Worm (Caenorhabditis elegans) whole organism, young adult: ENCODE measurements around the gene E02H4.8.

ENCODE experiments used
- C17E4.6 ChIP-seq: fragments of 200-800 bp; sonication (Bioruptor generic); IDR thresholded peaks from 2 replicates; pipeline ENCODE4 v1.3.6; 2022; ENCODE audit warnings: missing genetic modification reagents, missing genetic modification characterization, missing compliant biosample characterization
- D2030.7 ChIP-seq: fragments of 200-800 bp; sonication (Bioruptor generic); IDR thresholded peaks from 2 replicates; pipeline ENCODE4 v1.3.6; 2022; ENCODE audit warnings: missing genetic modification reagents, missing genetic modification characterization, missing compliant biosample characterization
- F10E7.11 ChIP-seq: sonication (generic microtip); optimal IDR thresholded peaks from 2 replicates; lab custom pipeline; 2017; ENCODE audit warnings: mild to moderate bottlenecking, missing genetic modification characterization, moderate library complexity, missing compliant biosample characterization
- F37B4.10 ChIP-seq: fragments of 200-800 bp; sonication (Bioruptor generic); IDR thresholded peaks from 2 replicates; pipeline ENCODE4 v1.3.6; 2022; ENCODE audit warnings: missing genetic modification characterization, missing compliant biosample characterization
- F57C9.4 ChIP-seq: sonication (generic microtip); optimal IDR thresholded peaks from 2 replicates; lab custom pipeline; 2017; ENCODE audit warnings: mild to moderate bottlenecking, missing genetic modification characterization, missing compliant biosample characterization
- Y56A3A.18 ChIP-seq: fragments of 200-800 bp; sonication (Bioruptor generic); IDR thresholded peaks from 2 replicates; pipeline ENCODE4 v1.3.6; 2022; ENCODE audit warnings: missing genetic modification reagents, missing genetic modification characterization, missing compliant biosample characterization
- ama-1 ChIP-seq, 3 experiments: fragments of 150-350 bp in 1 of 3; sonication (generic microtip) in 2 of 3; optimal IDR thresholded peaks; 2 replicates each; lab custom pipeline; 2014 to 2018; ENCODE audit warnings: missing biosample characterization in 2 of 3, missing genetic modification characterization in 2 of 3, missing genetic modification reagents in 2 of 3
- cebp-1 ChIP-seq, 2 experiments: fragments of 200-800 bp in 1 of 2; sonication (Bioruptor generic) in 1 of 2; sonication (generic microtip) in 1 of 2; IDR thresholded peaks in 1 of 2; optimal IDR thresholded peaks in 1 of 2; 2 replicates each; pipeline versions ENCODE4 v1.3.6 to Lab custom; 2017 to 2022; ENCODE audit warnings: missing compliant biosample characterization in 2 of 2, missing genetic modification characterization in 2 of 2, mild to moderate bottlenecking in 1 of 2, missing genetic modification reagents in 1 of 2, moderate library complexity in 1 of 2
- cebp-2 ChIP-seq: fragments of 200-800 bp; sonication (Bioruptor generic); IDR thresholded peaks from 2 replicates; pipeline ENCODE4 v1.3.6; 2022; ENCODE audit warnings: missing genetic modification characterization, missing compliant biosample characterization
- ceh-58 ChIP-seq: fragments of 200-800 bp; sonication (Bioruptor generic); IDR thresholded peaks from 2 replicates; pipeline ENCODE4 v1.3.6; 2022; ENCODE audit warnings: missing genetic modification characterization, missing compliant biosample characterization
- ceh-91 ChIP-seq: fragments of 200-800 bp; sonication (Bioruptor generic); IDR thresholded peaks from 2 replicates; pipeline ENCODE4 v1.3.6; 2022; ENCODE audit warnings: missing genetic modification reagents, missing genetic modification characterization, missing compliant biosample characterization
- chd-7 ChIP-seq: sonication (generic microtip); optimal IDR thresholded peaks from 2 replicates; lab custom pipeline; 2016; ENCODE audit warnings: mild to moderate bottlenecking, missing genetic modification characterization, moderate library complexity, missing compliant biosample characterization
- dpl-1 ChIP-seq: fragments of 150-350 bp; optimal IDR thresholded peaks from 2 replicates; lab custom pipeline; 2014; ENCODE audit warnings: missing biosample characterization, missing genetic modification reagents, missing genetic modification characterization
- efl-1 ChIP-seq: fragments of 150-350 bp; optimal IDR thresholded peaks from 2 replicates; lab custom pipeline; 2014; ENCODE audit warnings: missing biosample characterization, missing genetic modification reagents, missing genetic modification characterization
- egl-44 ChIP-seq: fragments of 200-800 bp; sonication (Bioruptor generic); IDR thresholded peaks from 2 replicates; pipeline ENCODE4 v1.3.6; 2022; ENCODE audit warnings: missing genetic modification reagents, missing genetic modification characterization, missing compliant biosample characterization
- hsf-1 ChIP-seq: fragments of 200-800 bp; sonication (Bioruptor generic); IDR thresholded peaks from 2 replicates; pipeline ENCODE4 v1.3.6; 2022; ENCODE audit warnings: missing genetic modification reagents, missing genetic modification characterization, missing compliant biosample characterization
- lag-1 ChIP-seq: fragments of 200-800 bp; sonication (Bioruptor generic); IDR thresholded peaks from 2 replicates; pipeline ENCODE4 v1.3.6; 2022; ENCODE audit warnings: missing genetic modification reagents, missing genetic modification characterization, missing compliant biosample characterization
- lin-26 ChIP-seq: fragments of 200-800 bp; sonication (Bioruptor generic); IDR thresholded peaks from 2 replicates; pipeline ENCODE4 v1.3.6; 2022; ENCODE audit warnings: missing genetic modification reagents, missing genetic modification characterization, missing compliant biosample characterization
- lir-1 ChIP-seq: fragments of 200-800 bp; sonication (Bioruptor generic); conservative IDR thresholded peaks from 2 replicates; pipeline ENCODE4 v1.3.6; 2022; ENCODE audit warnings: missing genetic modification reagents, missing genetic modification characterization, missing compliant biosample characterization
- madf-6 ChIP-seq: fragments of 200-800 bp; sonication (Bioruptor generic); IDR thresholded peaks from 2 replicates; pipeline ENCODE4 v1.3.6; 2022; ENCODE audit warnings: missing genetic modification reagents, missing genetic modification characterization, missing compliant biosample characterization
- madf-8 ChIP-seq: fragments of 200-800 bp; sonication (Bioruptor generic); conservative IDR thresholded peaks from 2 replicates; pipeline ENCODE4 v1.3.6; 2022; ENCODE audit warnings: missing genetic modification reagents, missing genetic modification characterization, missing compliant biosample characterization
- mcd-1 ChIP-seq: fragments of 200-800 bp; sonication (Bioruptor generic); IDR thresholded peaks from 2 replicates; pipeline ENCODE4 v1.3.6; 2022; ENCODE audit warnings: missing genetic modification reagents, missing genetic modification characterization, missing compliant biosample characterization
- nhr-80 ChIP-seq: sonication (generic microtip); optimal IDR thresholded peaks from 2 replicates; lab custom pipeline; 2016; ENCODE audit warnings: missing genetic modification characterization, missing compliant biosample characterization
- pbrm-1 ChIP-seq: fragments of 200-800 bp; sonication (Bioruptor generic); IDR thresholded peaks from 2 replicates; pipeline ENCODE4 v1.3.6; 2022; ENCODE audit warnings: missing genetic modification reagents, missing genetic modification characterization, missing compliant biosample characterization
- tbp1 ChIP-seq: fragments of 200-800 bp; sonication (Bioruptor generic); optimal IDR thresholded peaks from 2 replicates; lab custom pipeline; 2018; ENCODE audit warnings: mild to moderate bottlenecking, missing genetic modification characterization, missing compliant biosample characterization
- xnd-1 ChIP-seq: sonication (generic microtip); optimal IDR thresholded peaks from 2 replicates; lab custom pipeline; 2016; ENCODE audit warnings: missing genotype, missing genetic modification reagents, missing genetic modification characterization, missing compliant biosample characterization
- ztf-28 ChIP-seq: fragments of 200-800 bp; sonication (Bioruptor generic); IDR thresholded peaks from 2 replicates; pipeline ENCODE4 v1.3.6; 2022; ENCODE audit warnings: missing genetic modification reagents, missing genetic modification characterization, missing compliant biosample characterization
- ztf-6 ChIP-seq: fragments of 200-800 bp; sonication (Bioruptor generic); IDR thresholded peaks from 2 replicates; pipeline ENCODE4 v1.3.6; 2022; ENCODE audit warnings: missing genetic modification reagents, missing genetic modification characterization, missing compliant biosample characterization

Gene E02H4.8

ce11 chrX:14252042-14252441, 11.3 kb downstream of the E02H4.8 start, which contains the start of gene E02H4.6:
Gene E02H4.6, minus strand, starts transcription at chrX:14252142.
- TF ChIP-seq hsf-1 (GFP tag; lab: Robert Waterston, UW), result no peak
- no peak for TF ChIP-seq tbp1
- no peak for TF ChIP-seq ama-1 (optimal IDR thresholded peaks at IDR 0.05; lab: Kevin White, UChicago)
- no peak for TF ChIP-seq ama-1 (GFP tag; optimal IDR thresholded peaks at IDR 0.05; lab: Kevin White, UChicago)
- TF ChIP-seq ceh-91 (GFP tag; lab: Robert Waterston, UW), result no peak
- TF ChIP-seq cebp-1 (GFP tag; IDR thresholded peaks at IDR 0.05; lab: Robert Waterston, UW), result no peak
- no peak for TF ChIP-seq cebp-1 (tag; optimal IDR thresholded peaks at IDR 0.05; lab: Kevin White, UChicago)
- TF ChIP-seq ceh-58 (GFP tag; lab: Robert Waterston, UW), result no peak
- no peak for TF ChIP-seq F57C9.4 (tag; lab: Kevin White, UChicago)
- TF ChIP-seq cebp-2, result no peak
- no peak for TF ChIP-seq nhr-80
- TF ChIP-seq Y56A3A.18 (GFP tag; lab: Robert Waterston, UW), result no peak
- TF ChIP-seq ztf-6, result no peak
- no peak for TF ChIP-seq C17E4.6
- no peak for TF ChIP-seq madf-8 (GFP tag; lab: Robert Waterston, UW)
- no peak for TF ChIP-seq mcd-1
- no peak for TF ChIP-seq madf-6 (GFP tag; lab: Robert Waterston, UW)

ce11 chrX:14247436-14248103, 15.8 kb downstream of the E02H4.8 start, which contains the start of gene K04C1.5:
Gene K04C1.5, plus strand, starts transcription at chrX:14248053.
- TF ChIP-seq madf-6 (GFP tag; lab: Robert Waterston, UW), result peak; percentile 77
- TF ChIP-seq F10E7.11, result no peak
- no peak for TF ChIP-seq tbp1
- TF ChIP-seq F37B4.10, result no peak
- no peak for TF ChIP-seq lag-1 (GFP tag; lab: Robert Waterston, UW)
- TF ChIP-seq pbrm-1, result no peak
- TF ChIP-seq dpl-1, result peak; percentile 48
- TF ChIP-seq madf-8 (GFP tag; lab: Robert Waterston, UW), result peak; percentile 56; the same call in 1 of the 2 replicates
- TF ChIP-seq D2030.7, result peak; percentile 28; the same call in 1 of the 2 replicates
- TF ChIP-seq efl-1 (GFP tag; lab: Kevin White, UChicago), result peak; percentile 77
- no peak for TF ChIP-seq egl-44 (GFP tag; lab: Robert Waterston, UW)
- peak; percentile 17 for TF ChIP-seq xnd-1

ce11 chrX:14246518-14246917, 16.9 kb downstream of the E02H4.8 start, which contains the start of gene mlc-6:
Gene mlc-6, minus strand, starts transcription at chrX:14246618.
- no peak for TF ChIP-seq lin-26 (GFP tag; lab: Robert Waterston, UW)
- TF ChIP-seq ceh-58 (GFP tag; lab: Robert Waterston, UW), result no peak
- no peak for TF ChIP-seq chd-7 (tag; lab: Kevin White, UChicago)

- TF ChIP-seq cebp-2 (no peak), ztf-28 (GFP tag; lab: Robert Waterston, UW) (no peak), F57C9.4 (tag; lab: Kevin White, UChicago) (no peak), nhr-80 (peak; percentile 6), lir-1 (GFP tag; lab: Robert Waterston, UW) (no peak)
- TF ChIP-seq, all 124 proteins: peak for 1
Observed at ce11 chrX:14244493-14244892, 18.9 kb downstream of the E02H4.8 start.

ce11 chrX:14243345-14243961, 19.9 kb downstream of the E02H4.8 start, which contains the start of gene K04C1.3:
Gene K04C1.3, minus strand, starts transcription at chrX:14243395.
- peak; percentile 54 for TF ChIP-seq nhr-80
- TF ChIP-seq ceh-91 (GFP tag; lab: Robert Waterston, UW), result no peak
